Fruit fly (Drosophila melanogaster) whole organism, embryonic: ENCODE measurements around the gene CG43085.

Source experiments
- CG11093 ChIP-seq: fragments of 200-800 bp; sonication (Bioruptor generic); IDR thresholded peaks from 3 replicates; pipeline ENCODE4 v1.3.6; 2022; ENCODE audit warnings: missing biosample characterization, missing genetic modification characterization
- CG14710 ChIP-seq: fragments of 200-800 bp; sonication (Bioruptor generic); optimal IDR thresholded peaks from 3 replicates; lab custom pipeline; 2019; ENCODE audit warnings: missing biosample characterization, mild to moderate bottlenecking, missing genetic modification characterization, moderate library complexity
- CG17568 ChIP-seq: fragments of 200-800 bp; sonication (Bioruptor generic); optimal IDR thresholded peaks from 2 replicates; lab custom pipeline; 2018; ENCODE audit warnings: missing biosample characterization, mild to moderate bottlenecking, missing genetic modification characterization, moderate library complexity
- CG2889 ChIP-seq: fragments of 200-800 bp; sonication (Bioruptor generic); IDR thresholded peaks from 3 replicates; pipeline ENCODE4 v1.3.6; 2022; ENCODE audit warnings: missing biosample characterization, missing genetic modification characterization
- CG31441 ChIP-seq: fragments of 200-800 bp; sonication (Bioruptor generic); IDR thresholded peaks from 2 replicates; pipeline ENCODE4 v1.3.6; 2022; ENCODE audit warnings: missing biosample characterization, missing genetic modification characterization
- CG3163 ChIP-seq: fragments of 200-800 bp; sonication (Bioruptor generic); optimal IDR thresholded peaks from 3 replicates; lab custom pipeline; 2016; ENCODE audit warnings: missing biosample characterization, missing genetic modification characterization
- CG3847 ChIP-seq: fragments of 200-800 bp; sonication (Bioruptor generic); IDR thresholded peaks from 2 replicates; pipeline ENCODE4 v1.3.6; 2022; ENCODE audit warnings: missing biosample characterization, missing genetic modification characterization
- Mes4 ChIP-seq: fragments of 200-800 bp; sonication (Bioruptor generic); optimal IDR thresholded peaks from 2 replicates; lab custom pipeline; 2016; ENCODE audit warnings: missing biosample characterization, missing genetic modification characterization
- cg ChIP-seq: fragments of 200-800 bp; sonication (Bioruptor generic); optimal IDR thresholded peaks from 3 replicates; lab custom pipeline; 2019; ENCODE audit warnings: missing biosample characterization, mild to moderate bottlenecking, missing genetic modification characterization, moderate library complexity
- lola ChIP-seq, 3 experiments: fragments of >200 bp in 2 of 3; fragments of 200-800 bp in 1 of 3; sonication (Bioruptor generic) in 1 of 3; optimal IDR thresholded peaks; 2 replicates each; lab custom pipeline; 2017 to 2019; ENCODE audit warnings: missing biosample characterization in 3 of 3, missing genetic modification characterization in 3 of 3, mild to moderate bottlenecking in 1 of 3, moderate library complexity in 1 of 3
- lov ChIP-seq, 2 experiments: fragments of 200-800 bp in 1 of 2; fragments of >200 bp in 1 of 2; sonication (Bioruptor generic) in 1 of 2; IDR thresholded peaks in 1 of 2; optimal IDR thresholded peaks in 1 of 2; 2 replicates in 1 of 2; 3 replicates in 1 of 2; pipeline versions ENCODE4 v1.3.6 to Lab custom; 2017 to 2022; ENCODE audit warnings: missing biosample characterization in 1 of 2, missing genetic modification characterization in 1 of 2
- oc ChIP-seq: fragments of 200-800 bp; sonication (Bioruptor generic); optimal IDR thresholded peaks from 2 replicates; lab custom pipeline; 2018; ENCODE audit warnings: missing biosample characterization, mild to moderate bottlenecking, missing genetic modification characterization, moderate library complexity
- trh ChIP-seq: fragments of 200-800 bp; sonication (Bioruptor generic); optimal IDR thresholded peaks from 2 replicates; lab custom pipeline; 2016; ENCODE audit warnings: missing biosample characterization, missing genetic modification characterization
- wek ChIP-seq: fragments of 200-800 bp; sonication (Bioruptor generic); optimal IDR thresholded peaks from 3 replicates; lab custom pipeline; 2018; ENCODE audit warnings: missing biosample characterization, mild to moderate bottlenecking, missing genetic modification characterization, moderate library complexity

DNA sequence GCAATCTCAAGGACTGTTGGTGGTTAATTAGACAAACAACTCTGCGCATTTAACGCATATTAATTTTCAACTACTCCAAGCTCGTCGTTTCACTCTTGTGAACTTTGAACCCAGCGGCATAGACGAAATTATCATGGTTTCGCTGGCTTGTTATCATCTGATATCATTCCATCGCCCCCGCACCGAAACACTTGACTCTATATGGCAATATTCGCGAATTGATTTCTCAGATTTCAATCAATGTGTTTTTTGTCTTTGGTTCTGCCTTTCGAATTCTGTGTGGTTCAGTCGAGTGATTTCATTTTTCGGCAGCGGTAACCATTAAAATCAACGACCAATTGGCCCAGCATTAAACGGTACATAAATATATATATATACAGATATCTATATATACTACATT is 24.8 kb upstream of the CG43085 start, which contains the start of gene CG34251:
- TF ChIP-seq cg (GFP tag; lab: Kevin White, UChicago) (no peak), CG3847 (GFP tag; lab: Robert Waterston, UW) (no peak), oc (tag; lab: Kevin White, UChicago) (no peak), lola (GFP tag; optimal IDR thresholded peaks at IDR 0.05; lab: Kevin White, UChicago) (no peak), lov (optimal IDR thresholded peaks at IDR 0.05; lab: Kevin White, UChicago) (no peak), lov (GFP tag; IDR thresholded peaks at IDR 0.05; lab: Robert Waterston, UW) (no peak), CG3163 (GFP tag; lab: Kevin White, UChicago) (no peak), CG14710 (no peak), Mes4 (GFP tag; lab: Kevin White, UChicago) (no peak), CG31441 (GFP tag; lab: Robert Waterston, UW) (no peak), wek (GFP tag; lab: Kevin White, UChicago) (no peak), CG2889 (GFP tag; lab: Robert Waterston, UW) (no peak), trh (no peak), CG11093 (no peak), CG17568 (GFP tag; lab: Kevin White, UChicago) (no peak)
